Fruit fly (Drosophila melanogaster): ENCODE results near the gene CG31706.

CG31706 gene

DNA sequence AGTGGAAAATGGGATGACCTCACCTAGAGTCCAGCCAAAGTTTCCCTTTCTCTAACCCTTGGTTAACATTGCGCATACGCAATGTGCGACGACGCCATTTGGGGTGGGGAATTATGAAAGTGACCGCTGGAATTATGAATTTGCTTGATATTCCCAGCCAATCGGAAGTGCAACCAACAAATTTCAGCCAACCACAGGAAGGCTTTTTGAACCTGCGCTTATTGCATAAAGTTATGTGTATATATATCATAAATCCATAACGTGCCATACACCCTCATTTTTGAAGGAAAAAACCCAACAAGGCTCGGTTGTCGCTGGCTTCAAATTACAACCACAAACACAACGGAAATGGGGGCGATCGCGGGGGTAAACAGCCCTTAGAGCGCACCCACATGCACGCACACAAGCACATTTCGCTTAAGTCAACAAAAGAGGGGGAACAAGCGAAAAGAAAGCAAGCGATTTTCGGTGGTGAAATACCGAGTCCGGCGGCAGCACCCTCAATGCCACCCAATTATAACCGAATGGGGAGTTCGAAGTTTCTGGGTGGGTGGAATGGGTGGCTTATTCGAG, 42.3 kb downstream of the CG31706 start:
- TF ChIP-seq CG8478 (optimal IDR thresholded peaks at IDR 0.05) = no peak
- TF ChIP-seq CTCF (optimal IDR thresholded peaks at IDR 0.05) = no peak

DNA sequence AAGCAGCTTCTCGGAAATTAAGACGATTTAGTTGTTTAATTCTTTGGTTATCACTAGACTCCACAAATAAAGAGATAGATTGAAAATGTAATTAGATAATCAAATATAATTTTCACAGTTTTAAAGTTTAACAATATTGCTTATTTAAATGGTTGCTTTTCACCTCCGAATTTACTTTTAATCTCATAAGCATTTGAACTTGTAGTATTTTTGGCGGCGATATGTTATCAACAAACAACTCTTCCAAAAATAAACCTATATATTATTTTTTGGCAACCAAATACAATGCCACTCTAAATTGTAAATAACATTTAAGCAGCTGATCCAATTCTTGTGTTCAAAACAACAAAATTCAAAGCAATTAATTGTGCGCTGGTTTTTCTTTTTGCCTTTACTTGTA, 46.4 kb downstream of the CG31706 start, which contains the start of the genes CG43355 and sala:
Gene CG43355 (plus strand): TSS at position 301 of the 400 bp plus-strand sequence.
Gene sala (plus strand): TSS at position 301 of the 400 bp plus-strand sequence.
- no peak for TF ChIP-seq CG8478 (optimal IDR thresholded peaks at IDR 0.05)
- TF ChIP-seq CTCF (optimal IDR thresholded peaks at IDR 0.05) = no peak

All from S2 (cell line).